Worm (Caenorhabditis elegans) whole organism, L2 larva: ENCODE measurements around the gene B0244.7.

Experiments
- ZK546.5 ChIP-seq: sonication (generic microtip); optimal IDR thresholded peaks from 2 replicates; lab custom pipeline; 2017; ENCODE audit warnings: missing biosample characterization, missing genetic modification characterization
- nhr-12 ChIP-seq: fragments of 150-350 bp; optimal IDR thresholded peaks from 2 replicates; lab custom pipeline; 2014; ENCODE audit warnings: missing biosample characterization, missing genetic modification characterization
- nhr-23 ChIP-seq: fragments of 150-350 bp; optimal IDR thresholded peaks from 2 replicates; lab custom pipeline; 2014; ENCODE audit warnings: missing biosample characterization, missing genetic modification reagents, missing genetic modification characterization
- zag-1 ChIP-seq: fragments of 150-350 bp; optimal IDR thresholded peaks from 2 replicates; lab custom pipeline; 2014; ENCODE audit warnings: missing biosample characterization, missing genetic modification characterization

DNA sequence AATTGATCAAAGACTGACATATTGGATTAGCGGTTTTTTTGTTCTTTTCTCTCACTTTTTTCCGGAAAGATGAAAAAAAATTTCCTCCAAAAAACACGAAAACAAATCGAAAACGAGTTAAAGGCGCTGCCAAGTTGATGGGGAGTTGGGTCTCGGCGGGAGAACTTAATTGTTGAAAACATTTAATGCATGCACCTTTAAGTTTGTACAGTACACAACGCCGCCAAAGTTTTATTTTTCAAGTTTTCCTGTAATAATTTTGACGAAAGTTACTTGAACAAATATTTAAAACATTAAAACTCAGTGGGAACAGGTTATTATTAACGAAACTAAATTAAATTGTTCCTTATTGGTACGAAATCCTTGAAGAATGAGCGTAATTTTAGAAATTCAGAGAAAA, 29.8 kb upstream of the B0244.7 start:
- no peak for TF ChIP-seq nhr-23 (tag; lab: Kevin White, UChicago)
- no peak for TF ChIP-seq nhr-12 (tag; lab: Kevin White, UChicago)
- TF ChIP-seq ZK546.5: no peak
- no peak for TF ChIP-seq zag-1 (tag; lab: Kevin White, UChicago)
